Worm (Caenorhabditis elegans) whole organism, L2 larva: ENCODE results near the gene unc-32.

ENCODE experiments used
- C34F6.9 ChIP-seq: fragments of 150-350 bp; optimal IDR thresholded peaks from 2 replicates; lab custom pipeline; 2014; ENCODE audit warnings: missing biosample characterization, missing genetic modification characterization
- ZK546.5 ChIP-seq: sonication (generic microtip); optimal IDR thresholded peaks from 2 replicates; lab custom pipeline; 2017; ENCODE audit warnings: missing biosample characterization, missing genetic modification characterization
- aly-2 ChIP-seq: fragments of 150-350 bp; optimal IDR thresholded peaks from 2 replicates; lab custom pipeline; 2014; ENCODE audit warnings: missing biosample characterization, missing genetic modification characterization
- ama-1 ChIP-seq: fragments of 150-350 bp; optimal IDR thresholded peaks from 2 replicates; lab custom pipeline; 2018; ENCODE audit warnings: inconsistent platforms
- ceh-16 ChIP-seq: fragments of 150-350 bp; optimal IDR thresholded peaks from 2 replicates; lab custom pipeline; 2014; ENCODE audit warnings: missing biosample characterization, missing genetic modification characterization
- fos-1 ChIP-seq: fragments of 150-350 bp; optimal IDR thresholded peaks from 2 replicates; lab custom pipeline; 2014; ENCODE audit warnings: missing biosample characterization, missing genetic modification characterization
- lin-13 ChIP-seq: fragments of 150-350 bp; optimal IDR thresholded peaks from 2 replicates; lab custom pipeline; 2014; ENCODE audit warnings: missing biosample characterization, missing genetic modification reagents, missing genetic modification characterization
- mdl-1 ChIP-seq, 2 experiments: fragments of 150-350 bp in 1 of 2; sonication (generic microtip) in 1 of 2; optimal IDR thresholded peaks; 2 replicates each; lab custom pipeline; 2017; ENCODE audit warnings: missing biosample characterization in 2 of 2, missing genetic modification characterization in 2 of 2
- nhr-11 ChIP-seq: fragments of 150-350 bp; optimal IDR thresholded peaks from 2 replicates; lab custom pipeline; 2014; ENCODE audit warnings: missing biosample characterization, missing genetic modification characterization
- nhr-21 ChIP-seq: fragments of 150-350 bp; optimal IDR thresholded peaks from 2 replicates; lab custom pipeline; 2014; ENCODE audit warnings: missing biosample characterization, missing genetic modification characterization
- snpc-4 ChIP-seq: fragments of 150-350 bp; optimal IDR thresholded peaks from 2 replicates; lab custom pipeline; 2014; ENCODE audit warnings: missing biosample characterization, missing genetic modification characterization
- unc-39 ChIP-seq: fragments of 150-350 bp; optimal IDR thresholded peaks from 2 replicates; lab custom pipeline; 2014; ENCODE audit warnings: missing biosample characterization, missing genetic modification characterization
- zag-1 ChIP-seq: fragments of 150-350 bp; optimal IDR thresholded peaks from 2 replicates; lab custom pipeline; 2014; ENCODE audit warnings: missing biosample characterization, missing genetic modification characterization
- ztf-4 ChIP-seq: fragments of 150-350 bp; optimal IDR thresholded peaks from 2 replicates; lab custom pipeline; 2014; ENCODE audit warnings: missing biosample characterization, missing genetic modification characterization

- TF ChIP-seq ZK546.5 (no peak), unc-39 (tag; lab: Kevin White, UChicago) (no peak), ceh-16 (tag; lab: Kevin White, UChicago) (no peak), C34F6.9 (tag; lab: Kevin White, UChicago) (no peak), snpc-4 (tag; lab: Kevin White, UChicago) (no peak), nhr-11 (tag; lab: Kevin White, UChicago) (no peak), lin-13 (GFP tag; lab: Kevin White, UChicago) (no peak), aly-2 (tag; lab: Kevin White, UChicago) (no peak), zag-1 (tag; lab: Kevin White, UChicago) (no peak), fos-1 (tag; lab: Kevin White, UChicago) (no peak), ama-1 (no peak), ztf-4 (tag; lab: Kevin White, UChicago) (no peak), mdl-1 (tag; optimal IDR thresholded peaks at IDR 0.05; lab: Kevin White, UChicago) (no peak), nhr-21 (tag; lab: Kevin White, UChicago) (no peak)
These were observed 12.0 kb upstream of the unc-32 start, which contains the start of gene ZK637.4 for ce11 chrIII:8893464-8893863.
